Worm (Caenorhabditis elegans) whole organism, L1 larva: Measurements from ENCODE around the gene dgk-4.

Experiments
- C04F5.9 ChIP-seq: sonication (generic microtip); optimal IDR thresholded peaks from 2 replicates; lab custom pipeline; 2016; ENCODE audit warnings: missing genetic modification characterization, missing compliant biosample characterization
- Y116A8C.19 ChIP-seq: sonication (generic microtip); optimal IDR thresholded peaks from 2 replicates; lab custom pipeline; 2016; ENCODE audit warnings: missing compliant biosample characterization, missing genetic modification characterization, borderline replicate concordance
- aha-1 ChIP-seq: fragments of 150-350 bp; optimal IDR thresholded peaks from 2 replicates; lab custom pipeline; 2014; ENCODE audit warnings: missing biosample characterization, missing genetic modification characterization
- blmp-1 ChIP-seq: fragments of 150-350 bp; optimal IDR thresholded peaks from 2 replicates; lab custom pipeline; 2014; ENCODE audit warnings: missing biosample characterization, missing genetic modification characterization
- ceh-63 ChIP-seq: fragments of 200-800 bp; sonication (Bioruptor generic); optimal IDR thresholded peaks from 2 replicates; lab custom pipeline; 2018; ENCODE audit warnings: mild to moderate bottlenecking, missing genetic modification characterization, missing compliant biosample characterization
- ceh-8 ChIP-seq: fragments of 200-800 bp; sonication (Bioruptor generic); optimal IDR thresholded peaks from 2 replicates; lab custom pipeline; 2018; ENCODE audit warnings: mild to moderate bottlenecking, missing genetic modification characterization, moderate library complexity, missing compliant biosample characterization
- ceh-82 ChIP-seq, 3 experiments: fragments of 150-350 bp in 1 of 3; sonication (generic microtip) in 2 of 3; optimal IDR thresholded peaks; 2 replicates each; lab custom pipeline; 2014 to 2017; ENCODE audit warnings: missing biosample characterization in 3 of 3, missing genetic modification characterization in 3 of 3
- ceh-88 ChIP-seq: fragments of 200-800 bp; sonication (Bioruptor generic); IDR thresholded peaks from 2 replicates; pipeline ENCODE4 v1.3.6; 2022; ENCODE audit warnings: missing genetic modification characterization, missing compliant biosample characterization
- ces-1 ChIP-seq: fragments of 150-350 bp; optimal IDR thresholded peaks from 2 replicates; lab custom pipeline; 2014; ENCODE audit warnings: missing biosample characterization, missing genetic modification reagents, missing genetic modification characterization
- efl-1 ChIP-seq, 4 experiments: fragments of 150-350 bp; optimal IDR thresholded peaks in 3 of 4; peaks in 1 of 4; 1 replicate in 1 of 4; 2 replicates in 3 of 4; lab custom pipeline; 2014; ENCODE audit warnings: missing biosample characterization in 2 of 4, missing genetic modification characterization in 2 of 4, missing genetic modification reagents in 2 of 4
- egl-27 ChIP-seq, 2 experiments: fragments of 150-350 bp in 1 of 2; sonication (generic microtip); optimal IDR thresholded peaks; 3 replicates each; lab custom pipeline; 2017 to 2018; ENCODE audit warnings: missing biosample characterization in 2 of 2, missing genetic modification characterization in 2 of 2, missing genetic modification reagents in 2 of 2
- elt-2 ChIP-seq: sonication (generic microtip); optimal IDR thresholded peaks from 2 replicates; lab custom pipeline; 2016; ENCODE audit warnings: missing genetic modification characterization, mild to moderate bottlenecking, inconsistent platforms, missing compliant biosample characterization, missing genetic modification reagents
- elt-3 ChIP-seq, 6 experiments: fragments of 150-350 bp in 1 of 6; sonication (generic microtip); optimal IDR thresholded peaks; 2 replicates each; lab custom pipeline; 2017 to 2018; ENCODE audit warnings: missing biosample characterization in 6 of 6, missing genetic modification characterization in 6 of 6, inconsistent platforms in 1 of 6
- fos-1 ChIP-seq: fragments of 150-350 bp; optimal IDR thresholded peaks from 2 replicates; lab custom pipeline; 2014; ENCODE audit warnings: missing biosample characterization, missing genetic modification characterization
- hlh-4 ChIP-seq: sonication (generic microtip); optimal IDR thresholded peaks from 2 replicates; lab custom pipeline; 2016; ENCODE audit warnings: mild to moderate bottlenecking, missing genetic modification characterization, missing compliant biosample characterization
- lin-14 ChIP-seq: fragments of 200-800 bp; sonication (Bioruptor generic); optimal IDR thresholded peaks from 2 replicates; lab custom pipeline; 2018; ENCODE audit warnings: mild to moderate bottlenecking, missing genetic modification characterization, moderate library complexity, missing compliant biosample characterization
- lin-35 ChIP-seq, 2 experiments: fragments of 150-350 bp; optimal IDR thresholded peaks; 2 replicates each; lab custom pipeline; 2014; ENCODE audit warnings: missing biosample characterization in 2 of 2, missing genetic modification characterization in 2 of 2, missing genetic modification reagents in 2 of 2
- lin-39 ChIP-seq: fragments of 150-350 bp; optimal IDR thresholded peaks from 2 replicates; lab custom pipeline; 2014; ENCODE audit warnings: missing biosample characterization, missing genetic modification reagents, missing genetic modification characterization
- lir-3 ChIP-seq: sonication (generic microtip); optimal IDR thresholded peaks from 2 replicates; lab custom pipeline; 2016; ENCODE audit warnings: mild to moderate bottlenecking, missing genetic modification characterization, moderate library complexity, missing compliant biosample characterization; ENCODE audit not compliant: poor library complexity
- lsy-2 ChIP-seq, 2 experiments: fragments of 150-350 bp; optimal IDR thresholded peaks; 2 replicates each; lab custom pipeline; 2014; ENCODE audit warnings: missing biosample characterization in 2 of 2, missing genetic modification characterization in 2 of 2
- mep-1 ChIP-seq: fragments of 150-350 bp; optimal IDR thresholded peaks from 2 replicates; lab custom pipeline; 2014; ENCODE audit warnings: missing biosample characterization, missing genetic modification characterization
- nhr-11 ChIP-seq: fragments of 150-350 bp; optimal IDR thresholded peaks from 2 replicates; lab custom pipeline; 2014; ENCODE audit warnings: missing biosample characterization, missing genetic modification characterization
- nhr-19 ChIP-seq: fragments of 200-800 bp; sonication (Bioruptor generic); conservative IDR thresholded peaks from 2 replicates; pipeline ENCODE4 v1.3.6; 2022; ENCODE audit warnings: missing genetic modification characterization, missing compliant biosample characterization
- nhr-20 ChIP-seq: sonication (generic microtip); optimal IDR thresholded peaks from 2 replicates; lab custom pipeline; 2016; ENCODE audit warnings: mild to moderate bottlenecking, missing genetic modification characterization, missing compliant biosample characterization
- nhr-47 ChIP-seq: sonication (generic microtip); optimal IDR thresholded peaks from 2 replicates; lab custom pipeline; 2016; ENCODE audit warnings: mild to moderate bottlenecking, missing genetic modification characterization, moderate library complexity, missing compliant biosample characterization
- nhr-71 ChIP-seq: sonication (generic microtip); optimal IDR thresholded peaks from 2 replicates; lab custom pipeline; 2016; ENCODE audit warnings: mild to moderate bottlenecking, missing genetic modification characterization, moderate library complexity, missing compliant biosample characterization
- nhr-76 ChIP-seq: sonication (generic microtip); optimal IDR thresholded peaks from 2 replicates; lab custom pipeline; 2017; ENCODE audit warnings: missing biosample characterization, missing genetic modification characterization
- nhr-77 ChIP-seq: fragments of 150-350 bp; optimal IDR thresholded peaks from 2 replicates; lab custom pipeline; 2014; ENCODE audit warnings: missing biosample characterization, missing genetic modification characterization
- nhr-84 ChIP-seq: sonication (generic microtip); optimal IDR thresholded peaks from 2 replicates; lab custom pipeline; 2017; ENCODE audit warnings: missing biosample characterization, missing genetic modification characterization
- nhr-85 ChIP-seq: sonication (generic microtip); peaks from one replicate; lab custom pipeline; 2016; ENCODE audit warnings: missing genetic modification characterization, inconsistent platforms, missing compliant biosample characterization
- nhr-90 ChIP-seq: sonication (generic microtip); optimal IDR thresholded peaks from 2 replicates; lab custom pipeline; 2016; ENCODE audit warnings: mild to moderate bottlenecking, missing genetic modification characterization, missing compliant biosample characterization; ENCODE audit not compliant: poor library complexity
- pqm-1 ChIP-seq: sonication (generic microtip); optimal IDR thresholded peaks from 3 replicates; lab custom pipeline; 2017; ENCODE audit warnings: missing biosample characterization, missing genetic modification characterization
- rnt-1 ChIP-seq: sonication (generic microtip); optimal IDR thresholded peaks from 2 replicates; lab custom pipeline; 2016; ENCODE audit warnings: mild to moderate bottlenecking, missing genetic modification characterization, moderate library complexity, missing compliant biosample characterization
- skn-1 ChIP-seq: fragments of 150-350 bp; optimal IDR thresholded peaks from 2 replicates; lab custom pipeline; 2014; ENCODE audit warnings: missing biosample characterization, missing genetic modification characterization
- sox-4 ChIP-seq: sonication (generic microtip); optimal IDR thresholded peaks from 2 replicates; lab custom pipeline; 2016; ENCODE audit warnings: missing genetic modification characterization, missing compliant biosample characterization
- sup-37 ChIP-seq: fragments of 200-800 bp; sonication (Bioruptor generic); optimal IDR thresholded peaks from 2 replicates; lab custom pipeline; 2018; ENCODE audit warnings: mild to moderate bottlenecking, missing genetic modification characterization, missing compliant biosample characterization
- swsn-7 ChIP-seq: sonication (generic microtip); optimal IDR thresholded peaks from 2 replicates; lab custom pipeline; 2016; ENCODE audit warnings: missing genetic modification characterization, missing compliant biosample characterization
- tbx-2 ChIP-seq: sonication (generic microtip); optimal IDR thresholded peaks from 2 replicates; lab custom pipeline; 2016; ENCODE audit warnings: missing genetic modification characterization, missing compliant biosample characterization
- unc-130 ChIP-seq: fragments of 150-350 bp; optimal IDR thresholded peaks from 2 replicates; lab custom pipeline; 2017; ENCODE audit warnings: missing biosample characterization, missing genetic modification characterization, inconsistent platforms
- xbp-1 ChIP-seq: sonication (generic microtip); optimal IDR thresholded peaks from 2 replicates; lab custom pipeline; 2016; ENCODE audit warnings: missing genetic modification characterization, missing compliant biosample characterization
- zag-1 ChIP-seq: fragments of 150-350 bp; optimal IDR thresholded peaks from 2 replicates; lab custom pipeline; 2014; ENCODE audit warnings: missing biosample characterization, missing genetic modification characterization

dgk-4 gene

ce11 chrIV:8620102-8620733, 10.9 kb upstream of the dgk-4 start, which contains the start of gene lin-49 (continued):
- no peak for TF ChIP-seq ceh-63
- TF ChIP-seq nhr-84 (tag; lab: Kevin White, UChicago), result no peak
- no peak for TF ChIP-seq sup-37 (GFP tag; lab: Kevin White, UChicago)
- no peak for TF ChIP-seq nhr-19
- TF ChIP-seq efl-1 (optimal IDR thresholded peaks at IDR 0.05; lab: Kevin White, UChicago), result peak; percentile 66 to 74
- TF ChIP-seq efl-1 (GFP tag; optimal IDR thresholded peaks at IDR 0.05 in 1 of 2; lab: Kevin White, UChicago), result peak; percentile 53 to 90
- peak; percentile 76 for TF ChIP-seq nhr-71 (tag; lab: Kevin White, UChicago)
- no peak for TF ChIP-seq lin-39 (tag; lab: Kevin White, UChicago)
- TF ChIP-seq lin-14 (GFP tag; lab: Kevin White, UChicago), result peak; percentile 95
- TF ChIP-seq zag-1 (tag; lab: Kevin White, UChicago), result no peak
- peak; percentile 32 to 75 for TF ChIP-seq lsy-2 (tag; optimal IDR thresholded peaks at IDR 0.05; lab: Kevin White, UChicago)
- TF ChIP-seq unc-130, result no peak

DNA sequence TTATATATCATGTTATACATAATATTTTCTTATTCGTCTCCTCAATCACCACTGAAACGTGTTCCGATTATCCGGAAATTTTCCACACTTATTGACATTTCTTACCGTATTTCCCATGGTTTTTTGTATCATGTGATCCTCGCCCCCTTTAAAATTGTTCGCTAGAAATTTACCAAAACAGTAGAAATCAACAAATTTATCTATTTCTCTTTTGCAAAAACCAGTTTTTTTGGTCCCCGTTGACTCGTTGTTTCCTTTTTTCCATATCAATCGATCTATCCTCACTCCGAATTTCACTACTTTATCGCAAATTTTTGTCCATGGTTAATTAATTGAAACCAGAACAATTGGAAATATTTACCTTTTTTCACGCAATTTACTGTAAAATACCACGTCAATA, 5.4 kb upstream of the dgk-4 start:
- TF ChIP-seq lir-3 (tag; lab: Kevin White, UChicago) (no peak), blmp-1 (tag; lab: Kevin White, UChicago) (peak; percentile 48), elt-2 (tag; lab: Kevin White, UChicago) (no peak), ceh-88 (GFP tag; lab: Robert Waterston, UW) (no peak), pqm-1 (tag; lab: Kevin White, UChicago) (no peak), lin-39 (tag; lab: Kevin White, UChicago) (no peak), swsn-7 (tag; lab: Kevin White, UChicago) (no peak), nhr-85 (tag; lab: Kevin White, UChicago) (peak; percentile 70), nhr-11 (tag; lab: Kevin White, UChicago) (no peak), ceh-82 (tag; optimal IDR thresholded peaks at IDR 0.05; lab: Kevin White, UChicago) (no peak), elt-3 (tag; optimal IDR thresholded peaks at IDR 0.05; lab: Kevin White, UChicago) (peak in 1 of 6 experiments; percentile 55), fos-1 (tag; lab: Kevin White, UChicago) (no peak), egl-27 (tag; optimal IDR thresholded peaks at IDR 0.05; lab: Kevin White, UChicago) (no peak), nhr-90 (tag; lab: Kevin White, UChicago) (no peak), nhr-76 (tag; lab: Kevin White, UChicago) (no peak), lin-35 (GFP tag; optimal IDR thresholded peaks at IDR 0.05; lab: Kevin White, UChicago) (no peak), nhr-47 (tag; lab: Kevin White, UChicago) (no peak)

ce11 chrIV:8626294-8626693, 4.8 kb upstream of the dgk-4 start:
- TF ChIP-seq ces-1 (GFP tag; lab: Kevin White, UChicago) (peak; percentile 61), sox-4 (tag; lab: Kevin White, UChicago) (no peak), lin-14 (GFP tag; lab: Kevin White, UChicago) (peak; percentile 68)
- TF ChIP-seq, all 84 proteins: peak for 2

DNA sequence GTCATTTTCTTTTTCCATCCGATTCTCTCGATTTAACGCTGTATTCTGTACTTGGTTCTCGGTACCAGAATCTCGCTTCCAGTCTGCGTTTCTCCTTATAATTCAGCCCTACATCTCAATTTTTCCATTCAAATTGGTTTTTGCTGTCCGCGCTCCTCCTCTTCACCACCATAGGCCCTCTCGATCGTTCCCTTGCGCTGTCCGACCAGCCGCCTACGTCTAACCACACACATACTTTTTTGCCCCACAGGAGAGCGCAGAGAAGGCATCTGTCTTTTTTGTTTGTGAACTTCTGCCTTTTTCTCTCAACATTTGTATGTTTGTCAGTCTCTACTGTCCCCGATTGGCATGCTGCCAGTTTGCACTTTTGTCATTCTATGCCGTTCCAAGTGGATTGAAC, 3.8 kb upstream of the dgk-4 start, which contains the start of gene F42A9.11:
F42A9.11 (plus strand) TSS at position 310 of the 400 bp plus-strand sequence.
- TF ChIP-seq lir-3 (tag; lab: Kevin White, UChicago) (no peak), nhr-20 (tag; lab: Kevin White, UChicago) (peak; percentile 56), rnt-1 (tag; lab: Kevin White, UChicago) (no peak), tbx-2 (peak; percentile 20), ceh-82 (tag; optimal IDR thresholded peaks at IDR 0.05; lab: Kevin White, UChicago) (peak in 2 of 3 experiments; percentile 7 to 17), hlh-4 (tag; lab: Kevin White, UChicago) (no peak), lin-35 (GFP tag; optimal IDR thresholded peaks at IDR 0.05; lab: Kevin White, UChicago) (peak in 1 of 2 experiments; percentile 47), skn-1 (tag; lab: Kevin White, UChicago) (peak; percentile 48), nhr-76 (tag; lab: Kevin White, UChicago) (no peak), egl-27 (tag; optimal IDR thresholded peaks at IDR 0.05; lab: Kevin White, UChicago) (peak in 1 of 2 experiments; percentile 41), nhr-19 (0 out of 2 replicates have a peak, but pooled peaks have one; percentile 12), swsn-7 (tag; lab: Kevin White, UChicago) (peak; percentile 22), nhr-71 (tag; lab: Kevin White, UChicago) (peak; percentile 54), nhr-85 (tag; lab: Kevin White, UChicago) (peak; percentile 88), elt-3 (tag; optimal IDR thresholded peaks at IDR 0.05; lab: Kevin White, UChicago) (peak in 1 of 6 experiments; percentile 27), blmp-1 (tag; lab: Kevin White, UChicago) (peak; percentile 63), aha-1 (tag; lab: Kevin White, UChicago) (no peak), lsy-2 (tag; optimal IDR thresholded peaks at IDR 0.05; lab: Kevin White, UChicago) (peak in 1 of 2 experiments; percentile 49), efl-1 (optimal IDR thresholded peaks at IDR 0.05; lab: Kevin White, UChicago) (peak in 1 of 2 experiments; percentile 18), efl-1 (GFP tag; optimal IDR thresholded peaks at IDR 0.05 in 1 of 2; lab: Kevin White, UChicago) (no peak), nhr-77 (peak; percentile 59), ceh-8 (GFP tag; lab: Kevin White, UChicago) (no peak), lin-14 (GFP tag; lab: Kevin White, UChicago) (peak; percentile 86), Y116A8C.19 (tag; lab: Kevin White, UChicago) (no peak), C04F5.9 (tag; lab: Kevin White, UChicago) (no peak), mep-1 (tag; lab: Kevin White, UChicago) (peak; percentile 24), xbp-1 (tag; lab: Kevin White, UChicago) (peak; percentile 9)
